Fruit fly (Drosophila melanogaster) whole organism, embryonic: ENCODE measurements around the gene CG43618.
"Not testable (repeated sequence)": the region's sequence is repeated elsewhere in the genome, so short reads cannot be mapped to it uniquely, and the experiment has no call there.

Source experiments
- CG11695 ChIP-seq: fragments of 200-800 bp; sonication (Bioruptor generic); IDR thresholded peaks from 3 replicates; pipeline ENCODE4 v1.3.6; 2022; ENCODE audit warnings: missing biosample characterization, missing genetic modification characterization
- CG12659 ChIP-seq: fragments of 200-800 bp; sonication (Bioruptor generic); optimal IDR thresholded peaks from 3 replicates; lab custom pipeline; 2017; ENCODE audit warnings: mild to moderate bottlenecking, missing biosample characterization, missing genetic modification reagents, missing genetic modification characterization
- CG12744 ChIP-seq: fragments of 200-800 bp; sonication (Bioruptor generic); optimal IDR thresholded peaks from 2 replicates; lab custom pipeline; 2016; ENCODE audit warnings: missing biosample characterization, missing genetic modification characterization
- CG12769 ChIP-seq: fragments of 200-800 bp; sonication (Bioruptor generic); optimal IDR thresholded peaks from 2 replicates; lab custom pipeline; 2019; ENCODE audit warnings: missing biosample characterization, mild to moderate bottlenecking, missing genetic modification characterization, moderate library complexity
- CG13287 ChIP-seq: fragments of 200-800 bp; sonication (Bioruptor generic); IDR thresholded peaks from 2 replicates; pipeline ENCODE4 v1.3.6; 2022; ENCODE audit warnings: missing biosample characterization, missing genetic modification characterization; ENCODE audit not compliant: partially characterized antibody
- CG16779 ChIP-seq: fragments of 200-800 bp; sonication (Bioruptor generic); IDR thresholded peaks from 2 replicates; pipeline ENCODE4 v1.3.6; 2022; ENCODE audit warnings: missing biosample characterization, missing genetic modification characterization
- CG17612 ChIP-seq: fragments of 200-800 bp; sonication (Bioruptor generic); IDR thresholded peaks from 2 replicates; pipeline ENCODE4 v1.3.6; 2022; ENCODE audit warnings: missing biosample characterization, missing genetic modification characterization
- CG17829 ChIP-seq: fragments of 200-800 bp; optimal IDR thresholded peaks from 2 replicates; lab custom pipeline; 2019; ENCODE audit warnings: missing biosample characterization, mild to moderate bottlenecking, missing genetic modification characterization, moderate library complexity
- CG18262 ChIP-seq: fragments of 200-800 bp; optimal IDR thresholded peaks from 3 replicates; lab custom pipeline; 2019; ENCODE audit warnings: missing biosample characterization, mild to moderate bottlenecking, missing genetic modification characterization, moderate library complexity
- CG2202 ChIP-seq: fragments of 200-800 bp; sonication (Bioruptor generic); optimal IDR thresholded peaks from 2 replicates; lab custom pipeline; 2018; ENCODE audit warnings: missing biosample characterization, mild to moderate bottlenecking, missing genetic modification characterization
- CG31441 ChIP-seq: fragments of 200-800 bp; sonication (Bioruptor generic); IDR thresholded peaks from 2 replicates; pipeline ENCODE4 v1.3.6; 2022; ENCODE audit warnings: missing biosample characterization, missing genetic modification characterization
- CG3838 ChIP-seq: fragments of 200-800 bp; sonication (Bioruptor generic); optimal IDR thresholded peaks from 3 replicates; lab custom pipeline; 2016; ENCODE audit warnings: missing biosample characterization, missing genetic modification characterization
- CG4854 ChIP-seq: fragments of 200-800 bp; sonication (Bioruptor generic); optimal IDR thresholded peaks from 2 replicates; lab custom pipeline; 2016; ENCODE audit warnings: missing biosample characterization, missing genetic modification characterization, inconsistent platforms
- CG6254 ChIP-seq: fragments of 200-800 bp; sonication (Bioruptor generic); optimal IDR thresholded peaks from 3 replicates; lab custom pipeline; 2017; ENCODE audit warnings: mild to moderate bottlenecking, missing biosample characterization, missing genetic modification reagents, missing genetic modification characterization
- CG6683 ChIP-seq: fragments of 200-800 bp; sonication (Bioruptor generic); optimal IDR thresholded peaks from 2 replicates; lab custom pipeline; 2017; ENCODE audit warnings: missing biosample characterization, mild to moderate bottlenecking, missing genetic modification characterization, missing genetic modification reagents
- CG6813 ChIP-seq: fragments of 200-800 bp; sonication (Bioruptor generic); optimal IDR thresholded peaks from 2 replicates; lab custom pipeline; 2017; ENCODE audit warnings: missing biosample characterization, missing genetic modification characterization, mild to moderate bottlenecking, moderate library complexity, missing genetic modification reagents
- CG7357 ChIP-seq: fragments of 200-800 bp; sonication (Bioruptor generic); IDR thresholded peaks from 3 replicates; pipeline ENCODE4 v1.3.6; 2022; ENCODE audit warnings: missing biosample characterization, missing genetic modification characterization
- CG7928 ChIP-seq: fragments of 200-800 bp; sonication (Bioruptor generic); optimal IDR thresholded peaks from 2 replicates; lab custom pipeline; 2017; ENCODE audit warnings: missing biosample characterization, mild to moderate bottlenecking, missing genetic modification characterization
- CG7963 ChIP-seq: fragments of 200-800 bp; sonication (Bioruptor generic); IDR thresholded peaks from 3 replicates; pipeline ENCODE4 v1.3.6; 2022; ENCODE audit warnings: missing biosample characterization, missing genetic modification characterization; ENCODE audit not compliant: partially characterized antibody
- E2f1 ChIP-seq: fragments of 200-800 bp; sonication (Bioruptor generic); IDR thresholded peaks from 2 replicates; pipeline ENCODE4 v1.3.6; 2022; ENCODE audit warnings: missing biosample characterization, missing genetic modification characterization
- Elba2 ChIP-seq: fragments of 200-800 bp; sonication (Bioruptor generic); optimal IDR thresholded peaks from 3 replicates; lab custom pipeline; 2016; ENCODE audit warnings: missing biosample characterization, missing genetic modification characterization
- GATAe ChIP-seq: fragments of 200-800 bp; sonication (Bioruptor generic); conservative IDR thresholded peaks from 2 replicates; pipeline ENCODE4 v1.3.6; 2022; ENCODE audit warnings: missing biosample characterization, missing genetic modification characterization
- Lim3 ChIP-seq: fragments of 200-800 bp; sonication (Bioruptor generic); IDR thresholded peaks from 2 replicates; pipeline ENCODE4 v1.3.6; 2022; ENCODE audit warnings: missing biosample characterization, missing genetic modification characterization
- MBD-R2 ChIP-seq: fragments of 200-800 bp; sonication (Bioruptor generic); IDR thresholded peaks from 2 replicates; pipeline ENCODE4 v1.3.6; 2022; ENCODE audit warnings: missing biosample characterization, missing genetic modification characterization
- MESR4 ChIP-seq: fragments of 200-800 bp; sonication (Bioruptor generic); optimal IDR thresholded peaks from 2 replicates; lab custom pipeline; 2018; ENCODE audit warnings: missing biosample characterization, mild to moderate bottlenecking, missing genetic modification characterization, moderate library complexity
- Mrtf ChIP-seq: fragments of 200-800 bp; sonication (Bioruptor generic); IDR thresholded peaks from 3 replicates; pipeline ENCODE4 v1.3.6; 2022; ENCODE audit warnings: missing biosample characterization, missing genetic modification characterization
- Pdp1 ChIP-seq, 2 experiments: fragments of 200-800 bp; sonication (Bioruptor generic); optimal IDR thresholded peaks; 3 replicates each; lab custom pipeline; 2016; ENCODE audit warnings: missing biosample characterization in 2 of 2, missing genetic modification characterization in 2 of 2, mild to moderate bottlenecking in 1 of 2, moderate library complexity in 1 of 2
- Tbp ChIP-seq: fragments of >200 bp; optimal IDR thresholded peaks from 2 replicates; lab custom pipeline; 2018; ENCODE audit warnings: missing biosample characterization, missing genetic modification characterization
- amos ChIP-seq: fragments of 200-800 bp; sonication (Bioruptor generic); IDR thresholded peaks from 2 replicates; pipeline ENCODE4 v1.3.6; 2022; ENCODE audit warnings: missing biosample characterization, missing genetic modification characterization; ENCODE audit not compliant: partially characterized antibody
- ase ChIP-seq: fragments of 200-800 bp; sonication (Bioruptor generic); IDR thresholded peaks from 3 replicates; pipeline ENCODE4 v1.3.6; 2022; ENCODE audit warnings: missing biosample characterization, missing genetic modification characterization
- bbx ChIP-seq: fragments of 200-800 bp; sonication (Bioruptor generic); IDR thresholded peaks from 2 replicates; pipeline ENCODE4 v1.3.6; 2022; ENCODE audit warnings: missing biosample characterization, missing genetic modification characterization; ENCODE audit not compliant: partially characterized antibody
- cato ChIP-seq: fragments of 200-800 bp; sonication (Bioruptor generic); optimal IDR thresholded peaks from 2 replicates; lab custom pipeline; 2016; ENCODE audit warnings: missing biosample characterization, missing genetic modification characterization, borderline replicate concordance
- fu2 ChIP-seq: fragments of 200-800 bp; sonication (Bioruptor generic); optimal IDR thresholded peaks from 2 replicates; lab custom pipeline; 2016; ENCODE audit warnings: missing biosample characterization, missing genetic modification characterization
- gcm2 ChIP-seq: fragments of 200-800 bp; sonication (Bioruptor generic); optimal IDR thresholded peaks from 2 replicates; lab custom pipeline; 2016; ENCODE audit warnings: missing biosample characterization, missing genetic modification characterization
- gfzf ChIP-seq: fragments of 200-800 bp; sonication (Bioruptor generic); optimal IDR thresholded peaks from 2 replicates; lab custom pipeline; 2016; ENCODE audit warnings: missing biosample characterization, mild to moderate bottlenecking, missing genetic modification characterization, moderate library complexity
- hbn ChIP-seq: fragments of 200-800 bp; sonication (Bioruptor generic); IDR thresholded peaks from 2 replicates; pipeline ENCODE4 v1.3.6; 2022; ENCODE audit warnings: missing biosample characterization, missing genetic modification characterization; ENCODE audit not compliant: partially characterized antibody
- her ChIP-seq: fragments of 200-800 bp; sonication (Bioruptor generic); optimal IDR thresholded peaks from 2 replicates; lab custom pipeline; 2016; ENCODE audit warnings: missing biosample characterization, missing genetic modification characterization
- klu ChIP-seq: fragments of 200-800 bp; sonication (Bioruptor generic); IDR thresholded peaks from 2 replicates; pipeline ENCODE4 v1.3.6; 2022; ENCODE audit warnings: missing biosample characterization, missing genetic modification characterization
- knrl ChIP-seq: fragments of 200-800 bp; sonication (Bioruptor generic); IDR thresholded peaks from 3 replicates; pipeline ENCODE4 v1.3.6; 2022; ENCODE audit warnings: missing biosample characterization, missing genetic modification characterization; ENCODE audit not compliant: partially characterized antibody
- nau ChIP-seq: fragments of 200-800 bp; sonication (Bioruptor generic); optimal IDR thresholded peaks from 3 replicates; lab custom pipeline; 2017; ENCODE audit warnings: missing biosample characterization, mild to moderate bottlenecking, missing genetic modification characterization, missing genetic modification reagents
- pfk ChIP-seq: fragments of 200-800 bp; sonication (Bioruptor generic); optimal IDR thresholded peaks from 2 replicates; lab custom pipeline; 2018; ENCODE audit warnings: missing biosample characterization, mild to moderate bottlenecking, missing genetic modification characterization, moderate library complexity
- pho ChIP-seq: fragments of 200-800 bp; sonication (Bioruptor generic); optimal IDR thresholded peaks from 2 replicates; lab custom pipeline; 2016; ENCODE audit warnings: missing biosample characterization, missing genetic modification characterization
- pzg ChIP-seq: fragments of 200-800 bp; sonication (Bioruptor generic); optimal IDR thresholded peaks from 3 replicates; lab custom pipeline; 2018; ENCODE audit warnings: missing biosample characterization, mild to moderate bottlenecking, missing genetic modification characterization, moderate library complexity
- repo ChIP-seq: fragments of 200-800 bp; sonication (Bioruptor generic); optimal IDR thresholded peaks from 2 replicates; lab custom pipeline; 2016; ENCODE audit warnings: missing biosample characterization, missing genetic modification characterization
- sc ChIP-seq, 3 experiments: fragments of >200 bp in 2 of 3; fragments of 200-800 bp in 1 of 3; sonication (Bioruptor generic) in 1 of 3; optimal IDR thresholded peaks; 2 replicates in 2 of 3; 3 replicates in 1 of 3; lab custom pipeline; 2017; ENCODE audit warnings: mild to moderate bottlenecking in 1 of 3, missing biosample characterization in 1 of 3, missing genetic modification characterization in 1 of 3, missing genetic modification reagents in 1 of 3
- scrt ChIP-seq: fragments of 200-800 bp; sonication (Bioruptor generic); optimal IDR thresholded peaks from 2 replicates; lab custom pipeline; 2018; ENCODE audit warnings: missing biosample characterization, mild to moderate bottlenecking, missing genetic modification characterization, moderate library complexity
- unpg ChIP-seq: fragments of 200-800 bp; sonication (Bioruptor generic); optimal IDR thresholded peaks from 3 replicates; lab custom pipeline; 2018; ENCODE audit warnings: missing biosample characterization, mild to moderate bottlenecking, missing genetic modification characterization, moderate library complexity

CG43618 gene

DNA sequence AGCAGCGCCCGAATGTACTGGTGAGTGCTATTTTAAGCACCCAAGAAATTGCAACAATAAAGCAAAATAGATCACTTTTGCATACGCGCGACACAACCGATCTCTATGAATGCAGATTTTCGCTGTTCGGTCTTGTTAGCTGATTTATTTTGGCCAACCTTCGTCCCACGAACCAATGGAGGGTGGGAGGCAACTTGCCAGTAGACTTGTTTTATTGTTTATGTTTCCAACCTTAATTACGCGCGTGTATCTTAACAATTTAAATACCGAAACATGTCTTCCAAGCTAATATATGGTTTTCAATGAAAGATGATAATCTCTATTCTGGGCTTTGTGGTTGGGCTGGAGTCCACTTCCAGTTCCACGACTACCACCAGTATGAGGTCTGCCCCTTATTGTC, at the start of gene CG43618:
Gene CG43618, plus strand, starts transcription at position 301 of the 400 bp plus-strand sequence.
- not testable (repeated sequence) for TF ChIP-seq amos (GFP tag; lab: Robert Waterston, UW); CG7963; repo (GFP tag; lab: Kevin White, UChicago)
- TF ChIP-seq, all 482 proteins: peak for 0; not testable (repeated sequence) for 482

DNA sequence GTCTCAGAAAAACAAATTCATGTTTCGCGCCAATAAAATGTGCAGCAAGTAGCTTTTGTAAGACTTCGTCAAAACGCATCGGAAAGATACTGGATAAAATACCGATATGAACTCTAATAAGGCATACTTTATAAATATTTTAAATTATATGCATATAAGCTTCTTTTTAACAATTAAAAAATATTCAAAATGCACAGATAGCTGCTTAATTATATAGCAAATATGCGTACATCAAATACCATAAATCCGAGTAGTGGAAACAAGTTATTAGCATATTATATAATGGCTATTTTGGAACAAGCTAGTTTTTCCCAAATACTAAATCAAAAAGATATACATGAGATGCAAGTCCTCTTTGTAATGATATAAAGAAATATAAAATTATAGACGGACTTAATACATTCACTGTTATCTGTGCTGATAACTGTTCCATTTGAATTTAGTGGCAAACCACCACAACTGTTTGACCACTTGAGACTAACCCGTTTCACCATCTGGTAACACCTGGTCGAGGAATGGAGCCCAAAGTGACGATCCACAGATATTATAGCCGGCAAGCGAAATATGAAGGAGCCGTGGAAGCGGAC, 49.3 kb upstream of the CG43618 start, which contains the start of gene PIG-H:
Gene PIG-H, plus strand, starts transcription at position 303 of the 587 bp plus-strand sequence.
- no peak for TF ChIP-seq CG12744
- TF ChIP-seq CG12769 (tag; lab: Kevin White, UChicago), result no peak
- no peak for TF ChIP-seq CG3838 (GFP tag; lab: Kevin White, UChicago)
- TF ChIP-seq Pdp1 (GFP tag; optimal IDR thresholded peaks at IDR 0.05; lab: Kevin White, UChicago), result peak in 1 of 2 experiments; percentile 99
- TF ChIP-seq CG4854, result no peak
- no peak for TF ChIP-seq Lim3 (GFP tag; lab: Robert Waterston, UW)
- TF ChIP-seq CG12659 (GFP tag; lab: Kevin White, UChicago), result peak; percentile 50
- TF ChIP-seq CG18262 (tag; lab: Kevin White, UChicago), result peak; percentile 7
- no peak for TF ChIP-seq bbx
- no peak for TF ChIP-seq CG2202 (tag; lab: Kevin White, UChicago)
- no peak for TF ChIP-seq fu2
- peak; percentile 52 for TF ChIP-seq MESR4
- TF ChIP-seq knrl (GFP tag; lab: Robert Waterston, UW), result no peak
- TF ChIP-seq ase (GFP tag; lab: Robert Waterston, UW), result no peak
- no peak for TF ChIP-seq CG6813 (GFP tag; lab: Kevin White, UChicago)
- no peak for TF ChIP-seq pfk (GFP tag; lab: Kevin White, UChicago)
- no peak for TF ChIP-seq hbn (GFP tag; lab: Robert Waterston, UW)
- TF ChIP-seq scrt (GFP tag; lab: Kevin White, UChicago), result no peak
- TF ChIP-seq Mrtf (GFP tag; lab: Robert Waterston, UW), result no peak
- no peak for TF ChIP-seq E2f1 (GFP tag; lab: Robert Waterston, UW)
- TF ChIP-seq gfzf (GFP tag; lab: Kevin White, UChicago), result peak; percentile 73
- no peak for TF ChIP-seq Tbp (GFP tag; lab: Kevin White, UChicago)
- TF ChIP-seq CG16779 (GFP tag; lab: Robert Waterston, UW), result no peak
- TF ChIP-seq CG13287 (GFP tag; lab: Robert Waterston, UW), result no peak; the same call in 1 of the 2 replicates
- no peak for TF ChIP-seq nau (GFP tag; lab: Kevin White, UChicago)
- TF ChIP-seq pho, result no peak
- no peak for TF ChIP-seq sc (optimal IDR thresholded peaks at IDR 0.05; lab: Kevin White, UChicago)
- TF ChIP-seq sc (GFP tag; optimal IDR thresholded peaks at IDR 0.05; lab: Kevin White, UChicago), result no peak
- TF ChIP-seq GATAe (GFP tag; lab: Robert Waterston, UW), result no peak
- no peak for TF ChIP-seq klu (GFP tag; lab: Robert Waterston, UW)
- peak; percentile 32 for TF ChIP-seq CG17829
- no peak for TF ChIP-seq CG11695 (GFP tag; lab: Robert Waterston, UW)
- TF ChIP-seq gcm2 (GFP tag; lab: Kevin White, UChicago), result no peak
- peak; percentile 56; the same call in 1 of the 2 replicates for TF ChIP-seq MBD-R2
- no peak for TF ChIP-seq cato (GFP tag; lab: Kevin White, UChicago)
- TF ChIP-seq CG6254 (GFP tag; lab: Kevin White, UChicago), result no peak
- TF ChIP-seq pzg (GFP tag; lab: Kevin White, UChicago), result peak; percentile 60
- TF ChIP-seq CG31441 (GFP tag; lab: Robert Waterston, UW), result peak; percentile 40; the same call in 1 of the 2 replicates
- no peak for TF ChIP-seq CG17612 (GFP tag; lab: Robert Waterston, UW)
- TF ChIP-seq CG6683 (GFP tag; lab: Kevin White, UChicago), result no peak
- peak; percentile 88 for TF ChIP-seq CG7357 (GFP tag; lab: Robert Waterston, UW)
- no peak for TF ChIP-seq Elba2 (GFP tag; lab: Kevin White, UChicago)
- TF ChIP-seq unpg (GFP tag; lab: Kevin White, UChicago), result no peak
- TF ChIP-seq CG7928 (GFP tag; lab: Kevin White, UChicago), result no peak
- TF ChIP-seq her, result no peak
